Worm (Caenorhabditis elegans) whole organism, young adult: Measurements from ENCODE around the gene ZC239.17.

ENCODE experiments used
- C06A6.2 ChIP-seq: fragments of 200-800 bp; sonication (Bioruptor generic); conservative IDR thresholded peaks from 2 replicates; pipeline ENCODE4 v1.3.6; 2022; ENCODE audit warnings: missing genetic modification characterization, missing compliant biosample characterization
- F57A8.1 ChIP-seq: fragments of 200-800 bp; sonication (Bioruptor generic); optimal IDR thresholded peaks from 2 replicates; lab custom pipeline; 2018; ENCODE audit warnings: mild to moderate bottlenecking, missing genetic modification characterization, moderate library complexity, missing compliant biosample characterization
- akir-1 ChIP-seq: fragments of 200-800 bp; sonication (Bioruptor generic); optimal IDR thresholded peaks from 2 replicates; lab custom pipeline; 2018; ENCODE audit warnings: mild to moderate bottlenecking, missing genetic modification characterization, moderate library complexity, missing compliant biosample characterization
- ceh-91 ChIP-seq: fragments of 200-800 bp; sonication (Bioruptor generic); IDR thresholded peaks from 2 replicates; pipeline ENCODE4 v1.3.6; 2022; ENCODE audit warnings: missing genetic modification reagents, missing genetic modification characterization, missing compliant biosample characterization
- madf-6 ChIP-seq: fragments of 200-800 bp; sonication (Bioruptor generic); IDR thresholded peaks from 2 replicates; pipeline ENCODE4 v1.3.6; 2022; ENCODE audit warnings: missing genetic modification reagents, missing genetic modification characterization, missing compliant biosample characterization
- madf-8 ChIP-seq: fragments of 200-800 bp; sonication (Bioruptor generic); conservative IDR thresholded peaks from 2 replicates; pipeline ENCODE4 v1.3.6; 2022; ENCODE audit warnings: missing genetic modification reagents, missing genetic modification characterization, missing compliant biosample characterization
- pha-4 ChIP-seq: fragments of 150-350 bp; sonication (generic microtip); optimal IDR thresholded peaks from 2 replicates; lab custom pipeline; 2014; ENCODE audit warnings: missing biosample characterization, missing genetic modification reagents, missing genetic modification characterization
- snpc-1.3 ChIP-seq: sonication (generic microtip); optimal IDR thresholded peaks from 2 replicates; lab custom pipeline; 2017; ENCODE audit warnings: missing genetic modification characterization, mild to moderate bottlenecking, missing compliant biosample characterization, antibody characterized with exemption, moderate library complexity, missing genotype, missing genetic modification reagents; ENCODE audit not compliant: insufficient read depth
- unc-62 ChIP-seq: fragments of 150-350 bp; optimal IDR thresholded peaks from 2 replicates; lab custom pipeline; 2014; ENCODE audit warnings: missing biosample characterization, missing genetic modification reagents, missing genetic modification characterization

ce11 chrII:3274923-3275322 lies 49.2 kb upstream of the ZC239.17 start, which contains the start of gene F02E11.3:
- TF ChIP-seq F57A8.1 (GFP tag; lab: Kevin White, UChicago): no peak
- no peak for TF ChIP-seq akir-1 (GFP tag; lab: Kevin White, UChicago)
- no peak for TF ChIP-seq pha-4
- TF ChIP-seq C06A6.2 (GFP tag; lab: Robert Waterston, UW): no peak
- TF ChIP-seq ceh-91: no peak
- TF ChIP-seq unc-62 (GFP tag; lab: Kevin White, UChicago): no peak
- TF ChIP-seq madf-6 (GFP tag; lab: Robert Waterston, UW): no peak
- TF ChIP-seq snpc-1.3 (tag; lab: Kevin White, UChicago): no peak
- TF ChIP-seq madf-8: no peak
